Fruit fly (Drosophila melanogaster) whole organism, embryonic: Measurements from ENCODE around the gene CG33293.

Source experiments
- ATbp ChIP-seq: fragments of 200-800 bp; sonication (Bioruptor generic); optimal IDR thresholded peaks from 2 replicates; lab custom pipeline; 2017; ENCODE audit warnings: missing biosample characterization, mild to moderate bottlenecking, missing genetic modification characterization, missing genetic modification reagents
- B-H2 ChIP-seq: fragments of 200-800 bp; sonication (Bioruptor generic); optimal IDR thresholded peaks from 2 replicates; lab custom pipeline; 2018; ENCODE audit warnings: missing biosample characterization, mild to moderate bottlenecking, missing genetic modification characterization
- BtbVII ChIP-seq: fragments of 200-800 bp; sonication (Bioruptor generic); optimal IDR thresholded peaks from 3 replicates; lab custom pipeline; 2017; ENCODE audit warnings: missing biosample characterization, mild to moderate bottlenecking, missing genetic modification characterization
- CG10654 ChIP-seq: fragments of 200-800 bp; sonication (Bioruptor generic); optimal IDR thresholded peaks from 2 replicates; lab custom pipeline; 2016; ENCODE audit warnings: missing biosample characterization, missing genetic modification characterization
- CG10979 ChIP-seq: fragments of 200-800 bp; sonication (Bioruptor generic); optimal IDR thresholded peaks from 2 replicates; lab custom pipeline; 2018; ENCODE audit warnings: missing biosample characterization, mild to moderate bottlenecking, missing genetic modification characterization, moderate library complexity
- CG1233 ChIP-seq: fragments of 200-800 bp; sonication (Bioruptor generic); optimal IDR thresholded peaks from 4 replicates; lab custom pipeline; 2018; ENCODE audit warnings: missing biosample characterization, mild to moderate bottlenecking, missing genetic modification characterization
- CG14050 ChIP-seq: fragments of 200-800 bp; sonication (Bioruptor generic); IDR thresholded peaks from 3 replicates; pipeline ENCODE4 v1.3.6; 2022; ENCODE audit warnings: missing biosample characterization, missing genetic modification characterization
- CG15479 ChIP-seq: fragments of 200-800 bp; sonication (Bioruptor generic); optimal IDR thresholded peaks from 3 replicates; lab custom pipeline; 2019; ENCODE audit warnings: missing biosample characterization, mild to moderate bottlenecking, missing genetic modification characterization, moderate library complexity
- CG16813 ChIP-seq: fragments of 200-800 bp; sonication (Bioruptor generic); IDR thresholded peaks from 3 replicates; pipeline ENCODE4 v1.3.6; 2022; ENCODE audit warnings: missing biosample characterization, missing genetic modification characterization; ENCODE audit not compliant: partially characterized antibody
- CG18476 ChIP-seq: fragments of 200-800 bp; sonication (Bioruptor generic); optimal IDR thresholded peaks from 2 replicates; lab custom pipeline; 2016; ENCODE audit warnings: missing biosample characterization, mild to moderate bottlenecking, missing genetic modification characterization
- CG18619 ChIP-seq: fragments of 200-800 bp; sonication (Bioruptor generic); optimal IDR thresholded peaks from 3 replicates; lab custom pipeline; 2017; ENCODE audit warnings: missing biosample characterization, mild to moderate bottlenecking, missing genetic modification characterization
- CG2116 ChIP-seq: fragments of 200-800 bp; sonication (Bioruptor generic); optimal IDR thresholded peaks from 3 replicates; lab custom pipeline; 2018; ENCODE audit warnings: missing biosample characterization, mild to moderate bottlenecking, missing genetic modification characterization
- CG2875 ChIP-seq: fragments of 200-800 bp; sonication (Bioruptor generic); optimal IDR thresholded peaks from 2 replicates; lab custom pipeline; 2017; ENCODE audit warnings: missing biosample characterization, mild to moderate bottlenecking, missing genetic modification characterization, missing genetic modification reagents
- CG3163 ChIP-seq: fragments of 200-800 bp; sonication (Bioruptor generic); optimal IDR thresholded peaks from 3 replicates; lab custom pipeline; 2016; ENCODE audit warnings: missing biosample characterization, missing genetic modification characterization
- CG34224 ChIP-seq: fragments of 200-800 bp; sonication (Bioruptor generic); IDR thresholded peaks from 3 replicates; pipeline ENCODE4 v1.3.6; 2022; ENCODE audit warnings: missing biosample characterization, missing genetic modification characterization; ENCODE audit not compliant: partially characterized antibody
- CG3838 ChIP-seq: fragments of 200-800 bp; sonication (Bioruptor generic); optimal IDR thresholded peaks from 3 replicates; lab custom pipeline; 2016; ENCODE audit warnings: missing biosample characterization, missing genetic modification characterization
- CG42726 ChIP-seq: fragments of 200-800 bp; sonication (Bioruptor generic); IDR thresholded peaks from 2 replicates; pipeline ENCODE4 v1.3.6; 2022; ENCODE audit warnings: missing biosample characterization, missing genetic modification characterization; ENCODE audit not compliant: partially characterized antibody
- CG43689 ChIP-seq: fragments of 200-800 bp; sonication (Bioruptor generic); IDR thresholded peaks from 2 replicates; pipeline ENCODE4 v1.3.6; 2022; ENCODE audit warnings: missing biosample characterization, missing genetic modification characterization
- CG4404 ChIP-seq: fragments of 200-800 bp; sonication (Bioruptor generic); IDR thresholded peaks from 2 replicates; pipeline ENCODE4 v1.3.6; 2022; ENCODE audit warnings: missing biosample characterization, missing genetic modification characterization
- CG4424 ChIP-seq: fragments of 200-800 bp; sonication (Bioruptor generic); optimal IDR thresholded peaks from 3 replicates; lab custom pipeline; 2016; ENCODE audit warnings: missing biosample characterization, missing genetic modification characterization
- CG7839 ChIP-seq: fragments of 200-800 bp; sonication (Bioruptor generic); optimal IDR thresholded peaks from 3 replicates; lab custom pipeline; 2018; ENCODE audit warnings: missing biosample characterization, mild to moderate bottlenecking, missing genetic modification characterization, moderate library complexity
- CG9797 ChIP-seq: fragments of 200-800 bp; sonication (Bioruptor generic); optimal IDR thresholded peaks from 3 replicates; lab custom pipeline; 2018; ENCODE audit warnings: missing biosample characterization, mild to moderate bottlenecking, missing genetic modification characterization
- CG9817 ChIP-seq: fragments of 200-800 bp; sonication (Bioruptor generic); optimal IDR thresholded peaks from 2 replicates; lab custom pipeline; 2018; ENCODE audit warnings: missing biosample characterization, mild to moderate bottlenecking, missing genetic modification characterization, moderate library complexity
- CHES-1-like ChIP-seq: fragments of 200-800 bp; sonication (Bioruptor generic); optimal IDR thresholded peaks from 2 replicates; lab custom pipeline; 2016; ENCODE audit warnings: missing biosample characterization, missing genetic modification characterization
- Camta ChIP-seq: fragments of 200-800 bp; sonication (Bioruptor generic); optimal IDR thresholded peaks from 2 replicates; lab custom pipeline; 2016; ENCODE audit warnings: missing biosample characterization, missing genetic modification characterization
- Chrac-16 ChIP-seq: fragments of 200-800 bp; sonication (Bioruptor generic); optimal IDR thresholded peaks from 3 replicates; lab custom pipeline; 2016; ENCODE audit warnings: missing biosample characterization, missing genetic modification characterization
- CrebB ChIP-seq: fragments of 200-800 bp; sonication (Bioruptor generic); optimal IDR thresholded peaks from 3 replicates; lab custom pipeline; 2018; ENCODE audit warnings: missing biosample characterization, mild to moderate bottlenecking, missing genetic modification characterization
- Dip3 ChIP-seq: fragments of 200-800 bp; sonication (Bioruptor generic); optimal IDR thresholded peaks from 3 replicates; lab custom pipeline; 2016; ENCODE audit warnings: missing biosample characterization, missing genetic modification characterization
- Fer2 ChIP-seq: fragments of 200-800 bp; sonication (Bioruptor generic); optimal IDR thresholded peaks from 2 replicates; lab custom pipeline; 2018; ENCODE audit warnings: missing biosample characterization, mild to moderate bottlenecking, missing genetic modification characterization, moderate library complexity
- HLH4C ChIP-seq: fragments of 200-800 bp; sonication (Bioruptor generic); IDR thresholded peaks from 3 replicates; pipeline ENCODE4 v1.3.6; 2022; ENCODE audit warnings: missing biosample characterization, missing genetic modification characterization; ENCODE audit not compliant: partially characterized antibody
- HLH54F ChIP-seq: fragments of 200-800 bp; sonication (Bioruptor generic); optimal IDR thresholded peaks from 3 replicates; lab custom pipeline; 2016; ENCODE audit warnings: missing biosample characterization, missing genetic modification characterization
- MBD-R2 ChIP-seq: fragments of 200-800 bp; sonication (Bioruptor generic); IDR thresholded peaks from 2 replicates; pipeline ENCODE4 v1.3.6; 2022; ENCODE audit warnings: missing biosample characterization, missing genetic modification characterization
- MESR4 ChIP-seq: fragments of 200-800 bp; sonication (Bioruptor generic); optimal IDR thresholded peaks from 2 replicates; lab custom pipeline; 2018; ENCODE audit warnings: missing biosample characterization, mild to moderate bottlenecking, missing genetic modification characterization, moderate library complexity
- Optix ChIP-seq: fragments of 200-800 bp; sonication (Bioruptor generic); IDR thresholded peaks from 3 replicates; pipeline ENCODE4 v1.3.6; 2022; ENCODE audit warnings: missing biosample characterization, missing genetic modification characterization
- bbx ChIP-seq: fragments of 200-800 bp; sonication (Bioruptor generic); IDR thresholded peaks from 2 replicates; pipeline ENCODE4 v1.3.6; 2022; ENCODE audit warnings: missing biosample characterization, missing genetic modification characterization; ENCODE audit not compliant: partially characterized antibody
- exex ChIP-seq: fragments of 200-800 bp; sonication (Bioruptor generic); optimal IDR thresholded peaks from 4 replicates; lab custom pipeline; 2018; ENCODE audit warnings: missing biosample characterization, mild to moderate bottlenecking, missing genetic modification characterization, moderate library complexity
- jing ChIP-seq: fragments of 200-800 bp; sonication (Bioruptor generic); optimal IDR thresholded peaks from 2 replicates; lab custom pipeline; 2018; ENCODE audit warnings: missing biosample characterization, mild to moderate bottlenecking, missing genetic modification characterization
- kah ChIP-seq: fragments of 200-800 bp; sonication (Bioruptor generic); optimal IDR thresholded peaks from 2 replicates; lab custom pipeline; 2018; ENCODE audit warnings: missing biosample characterization, mild to moderate bottlenecking, missing genetic modification characterization
- knrl ChIP-seq: fragments of 200-800 bp; sonication (Bioruptor generic); IDR thresholded peaks from 3 replicates; pipeline ENCODE4 v1.3.6; 2022; ENCODE audit warnings: missing biosample characterization, missing genetic modification characterization; ENCODE audit not compliant: partially characterized antibody
- lbe ChIP-seq: fragments of 200-800 bp; sonication (Bioruptor generic); optimal IDR thresholded peaks from 2 replicates; lab custom pipeline; 2016; ENCODE audit warnings: missing biosample characterization, mild to moderate bottlenecking, missing genetic modification characterization
- lov ChIP-seq, 2 experiments: fragments of 200-800 bp in 1 of 2; fragments of >200 bp in 1 of 2; sonication (Bioruptor generic) in 1 of 2; IDR thresholded peaks in 1 of 2; optimal IDR thresholded peaks in 1 of 2; 2 replicates in 1 of 2; 3 replicates in 1 of 2; pipeline versions ENCODE4 v1.3.6 to Lab custom; 2017 to 2022; ENCODE audit warnings: missing biosample characterization in 1 of 2, missing genetic modification characterization in 1 of 2
- maf-S ChIP-seq: fragments of 200-800 bp; sonication (Bioruptor generic); optimal IDR thresholded peaks from 2 replicates; lab custom pipeline; 2016; ENCODE audit warnings: missing biosample characterization, missing genetic modification characterization
- nerfin-1 ChIP-seq: fragments of 200-800 bp; sonication (Bioruptor generic); optimal IDR thresholded peaks from 3 replicates; lab custom pipeline; 2019; ENCODE audit warnings: missing biosample characterization, mild to moderate bottlenecking, missing genetic modification characterization, moderate library complexity
- ro ChIP-seq: fragments of 200-800 bp; sonication (Bioruptor generic); IDR thresholded peaks from 2 replicates; pipeline ENCODE4 v1.3.6; 2022; ENCODE audit warnings: missing biosample characterization, missing genetic modification characterization
- shn ChIP-seq: fragments of 200-800 bp; sonication (Bioruptor generic); optimal IDR thresholded peaks from 3 replicates; lab custom pipeline; 2016; ENCODE audit warnings: missing biosample characterization, missing genetic modification characterization
- tin ChIP-seq: fragments of 200-800 bp; sonication (Bioruptor generic); optimal IDR thresholded peaks from 3 replicates; lab custom pipeline; 2016; ENCODE audit warnings: missing biosample characterization, missing genetic modification characterization
- tio ChIP-seq: fragments of 200-800 bp; sonication (Bioruptor generic); optimal IDR thresholded peaks from 2 replicates; lab custom pipeline; 2017; ENCODE audit warnings: missing biosample characterization, missing genetic modification characterization, inconsistent platforms
- twi ChIP-seq: fragments of 200-800 bp; optimal IDR thresholded peaks from 2 replicates; lab custom pipeline; 2019; ENCODE audit warnings: missing biosample characterization, mild to moderate bottlenecking, missing genetic modification characterization, moderate library complexity
- wek ChIP-seq: fragments of 200-800 bp; sonication (Bioruptor generic); optimal IDR thresholded peaks from 3 replicates; lab custom pipeline; 2018; ENCODE audit warnings: missing biosample characterization, mild to moderate bottlenecking, missing genetic modification characterization, moderate library complexity

Gene CG33293

DNA sequence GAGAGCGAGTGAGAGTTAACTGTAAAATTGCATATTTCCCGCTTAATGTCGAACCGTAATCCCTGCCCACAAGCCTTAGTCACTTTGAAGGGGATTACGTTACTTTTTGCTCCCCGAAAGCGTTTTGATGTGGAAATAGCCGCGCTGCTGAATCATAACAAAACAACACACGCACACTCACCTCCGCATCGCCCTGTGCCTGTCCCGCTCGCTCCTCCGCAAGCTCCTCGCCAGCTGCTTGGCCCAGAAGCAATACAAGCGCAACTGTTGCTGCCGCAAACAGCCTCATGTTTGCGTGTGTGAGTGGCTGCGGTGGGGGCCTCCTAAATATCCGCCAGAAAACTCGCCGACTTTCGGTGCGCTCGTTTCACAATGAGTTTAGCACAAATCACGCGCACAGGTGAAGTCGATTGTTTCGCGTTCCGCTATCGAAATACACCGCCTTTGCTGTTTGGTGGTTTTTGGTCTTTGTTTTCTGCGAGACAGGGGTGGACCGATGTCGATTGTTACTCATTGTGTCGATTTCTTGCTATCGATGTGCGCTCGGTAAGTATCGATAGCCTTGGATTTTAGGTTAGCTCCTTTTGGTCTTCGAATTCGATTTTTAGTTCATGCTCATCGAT is 10.8 kb upstream of the CG33293 start, which contains the start of gene CtsF (continued):
- no peak for TF ChIP-seq exex (tag; lab: Kevin White, UChicago)
- no peak for TF ChIP-seq CG4404 (GFP tag; lab: Robert Waterston, UW)
- TF ChIP-seq knrl (GFP tag; lab: Robert Waterston, UW): peak; percentile 97
- peak; percentile 39 for TF ChIP-seq CG9797 (GFP tag; lab: Kevin White, UChicago)
- TF ChIP-seq CG18476 (GFP tag; lab: Kevin White, UChicago): no peak
- peak; percentile 86 for TF ChIP-seq CG2116 (GFP tag; lab: Kevin White, UChicago)
- no peak for TF ChIP-seq CG7839 (tag; lab: Kevin White, UChicago)
- no peak for TF ChIP-seq shn (GFP tag; lab: Kevin White, UChicago)
- TF ChIP-seq MESR4 (GFP tag; lab: Kevin White, UChicago): peak; percentile 90
- TF ChIP-seq CG4424 (GFP tag; lab: Kevin White, UChicago): no peak
- no peak for TF ChIP-seq CG18619 (GFP tag; lab: Kevin White, UChicago)
- no peak for TF ChIP-seq B-H2 (GFP tag; lab: Kevin White, UChicago)
- peak; percentile 100 for TF ChIP-seq HLH4C (GFP tag; lab: Robert Waterston, UW)
- TF ChIP-seq CHES-1-like (GFP tag; lab: Kevin White, UChicago): peak; percentile 49
- peak; percentile 98 for TF ChIP-seq CG42726
- peak; percentile 99 for TF ChIP-seq bbx
- TF ChIP-seq MBD-R2 (GFP tag; lab: Robert Waterston, UW): peak; percentile 70
- TF ChIP-seq tio (GFP tag; lab: Kevin White, UChicago): no peak
- TF ChIP-seq maf-S (GFP tag; lab: Kevin White, UChicago): no peak
- TF ChIP-seq nerfin-1 (tag; lab: Kevin White, UChicago): peak; percentile 14
- TF ChIP-seq CG3163 (GFP tag; lab: Kevin White, UChicago): no peak
- TF ChIP-seq twi: no peak
- TF ChIP-seq CG9817 (tag; lab: Kevin White, UChicago): no peak
- no peak for TF ChIP-seq CG10979 (tag; lab: Kevin White, UChicago)
- no peak for TF ChIP-seq tin (GFP tag; lab: Kevin White, UChicago)
- TF ChIP-seq ro (GFP tag; lab: Robert Waterston, UW): no peak
- TF ChIP-seq CG14050 (GFP tag; lab: Robert Waterston, UW): no peak
- peak; percentile 55 for TF ChIP-seq kah (GFP tag; lab: Kevin White, UChicago)
- TF ChIP-seq CG43689 (GFP tag; lab: Robert Waterston, UW): no peak
- TF ChIP-seq wek (GFP tag; lab: Kevin White, UChicago): no peak
- TF ChIP-seq lov (optimal IDR thresholded peaks at IDR 0.05; lab: Kevin White, UChicago): no peak
- TF ChIP-seq lov (GFP tag; IDR thresholded peaks at IDR 0.05; lab: Robert Waterston, UW): 0 out of 3 replicates have a peak, but pooled peaks have one; percentile 21
- TF ChIP-seq Camta (GFP tag; lab: Kevin White, UChicago): peak; percentile 26
- no peak for TF ChIP-seq Dip3
- TF ChIP-seq CG1233 (GFP tag; lab: Kevin White, UChicago): peak; percentile 38
- TF ChIP-seq CG2875 (GFP tag; lab: Kevin White, UChicago): no peak
- peak; percentile 28 for TF ChIP-seq CrebB (tag; lab: Kevin White, UChicago)
- TF ChIP-seq CG15479: peak; percentile 39
- TF ChIP-seq CG10654 (GFP tag; lab: Kevin White, UChicago): no peak
- TF ChIP-seq Chrac-16 (GFP tag; lab: Kevin White, UChicago): no peak
- no peak for TF ChIP-seq Fer2 (tag; lab: Kevin White, UChicago)
- no peak for TF ChIP-seq BtbVII (GFP tag; lab: Kevin White, UChicago)
- TF ChIP-seq CG3838 (GFP tag; lab: Kevin White, UChicago): no peak
- TF ChIP-seq lbe: peak; percentile 67
- TF ChIP-seq ATbp (GFP tag; lab: Kevin White, UChicago): no peak
- no peak for TF ChIP-seq Optix (GFP tag; lab: Robert Waterston, UW)
- TF ChIP-seq jing (GFP tag; lab: Kevin White, UChicago): no peak
- peak; percentile 100 for TF ChIP-seq CG34224 (GFP tag; lab: Robert Waterston, UW)
- peak; percentile 13 for TF ChIP-seq HLH54F
- TF ChIP-seq CG16813 (GFP tag; lab: Robert Waterston, UW): peak; percentile 99
